Worm (Caenorhabditis elegans) whole organism, L4/young adult: ENCODE data around the gene cthd-1.
A peak's percentile ranks its signal among the peaks of the same experiment; 100 is the strongest.

ENCODE experiments used
- W03F9.2 ChIP-seq: fragments of 150-350 bp; optimal IDR thresholded peaks from 2 replicates; lab custom pipeline; 2014; ENCODE audit warnings: missing biosample characterization, missing genetic modification characterization
- dao-5 ChIP-seq: sonication (generic microtip); optimal IDR thresholded peaks from 2 replicates; lab custom pipeline; 2016; ENCODE audit warnings: missing genotype, missing genetic modification characterization, moderate library complexity, missing compliant biosample characterization
- him-1 ChIP-seq: sonication (generic microtip); optimal IDR thresholded peaks from 2 replicates; lab custom pipeline; 2016; ENCODE audit warnings: missing genotype, missing genetic modification reagents, missing genetic modification characterization, missing compliant biosample characterization

Gene cthd-1

DNA sequence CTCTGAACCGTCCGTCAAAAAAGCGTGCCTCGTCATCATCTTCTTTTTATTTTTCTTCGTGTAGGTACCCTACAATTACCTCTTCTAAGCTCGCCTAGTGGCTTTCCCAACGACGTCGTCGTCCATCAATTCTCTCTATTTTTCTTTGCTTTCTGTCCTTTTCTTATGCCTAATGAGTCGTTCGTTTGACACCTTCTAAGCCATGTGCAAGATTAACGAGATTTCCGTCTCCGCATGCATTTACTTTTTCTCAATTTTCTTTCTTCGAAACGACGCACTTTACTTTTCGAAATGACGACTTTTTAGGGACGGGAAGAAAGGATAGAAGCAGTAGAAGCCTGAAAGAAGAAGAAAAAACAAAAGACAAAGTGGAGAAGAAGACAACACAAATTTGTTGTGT lies 11.7 kb upstream of the cthd-1 start, which contains the start of gene ZK287.1:
Gene ZK287.1, plus strand, starts transcription at position 301 of the 400 bp plus-strand sequence.
- TF ChIP-seq dao-5 (tag; lab: Kevin White, UChicago) (no peak), him-1 (tag; lab: Kevin White, UChicago) (no peak), W03F9.2 (tag; lab: Kevin White, UChicago) (no peak)

ce11 chrV:9672495-9672894 lies 5.6 kb upstream of the cthd-1 start:
- TF ChIP-seq W03F9.2 (tag; lab: Kevin White, UChicago) (no peak), dao-5 (tag; lab: Kevin White, UChicago) (no peak), him-1 (tag; lab: Kevin White, UChicago) (no peak)

DNA sequence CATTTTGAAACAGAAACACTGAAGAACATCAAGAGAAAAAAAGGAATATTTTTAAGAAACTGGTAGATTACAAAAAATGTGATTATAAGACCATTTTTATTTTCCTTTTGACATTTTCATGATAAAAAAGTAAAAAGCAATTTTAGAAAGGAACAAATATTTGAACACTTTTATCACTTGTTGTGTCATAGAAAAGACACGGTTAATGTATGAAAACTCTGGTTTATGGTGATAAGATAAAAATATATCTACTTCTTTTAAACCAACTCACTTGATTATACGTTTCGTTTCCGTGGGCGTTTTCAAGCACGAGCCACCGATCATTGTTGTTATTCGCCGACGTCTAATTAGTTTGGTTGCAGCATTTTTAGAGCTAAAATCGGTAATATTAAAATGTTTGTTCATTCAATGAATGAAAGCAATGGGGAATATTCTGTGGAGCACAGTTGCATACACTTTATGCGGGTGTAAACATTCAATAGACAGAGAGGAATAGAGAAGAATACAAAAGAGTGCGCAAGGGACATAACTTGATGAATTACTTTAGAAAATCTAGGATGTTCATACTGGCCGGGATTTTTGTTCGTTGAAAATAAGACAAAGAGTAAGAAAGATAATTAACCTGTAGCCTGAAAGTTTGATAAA lies 4.8 kb upstream of the cthd-1 start, which contains the start of gene sulp-8:
Gene sulp-8, minus strand, starts transcription at position 469 of the 645 bp plus-strand sequence.
- TF ChIP-seq dao-5 (tag; lab: Kevin White, UChicago) (no peak), W03F9.2 (tag; lab: Kevin White, UChicago) (no peak), him-1 (tag; lab: Kevin White, UChicago) (no peak)

- TF ChIP-seq him-1 (tag; lab: Kevin White, UChicago) = no peak
- no peak for TF ChIP-seq dao-5 (tag; lab: Kevin White, UChicago)
- TF ChIP-seq W03F9.2 (tag; lab: Kevin White, UChicago) = no peak
Measured at ce11 chrV:9679166-9679565, 1.1 kb downstream of the cthd-1 start, which contains the start of gene ZK287.9. ZK287.9 (plus strand) TSS chrV:9679357.

- TF ChIP-seq W03F9.2 (tag; lab: Kevin White, UChicago) (no peak), dao-5 (tag; lab: Kevin White, UChicago) (no peak), him-1 (tag; lab: Kevin White, UChicago) (no peak)
Measured at ce11 chrV:9680260-9680659, 2.2 kb downstream of the cthd-1 start.

ce11 chrV:9685559-9685958 lies 7.5 kb downstream of the cthd-1 start, which contains the start of gene ZK287.4:
ZK287.4 (minus strand) TSS chrV:9685659.
- no peak for TF ChIP-seq him-1 (tag; lab: Kevin White, UChicago)

DNA sequence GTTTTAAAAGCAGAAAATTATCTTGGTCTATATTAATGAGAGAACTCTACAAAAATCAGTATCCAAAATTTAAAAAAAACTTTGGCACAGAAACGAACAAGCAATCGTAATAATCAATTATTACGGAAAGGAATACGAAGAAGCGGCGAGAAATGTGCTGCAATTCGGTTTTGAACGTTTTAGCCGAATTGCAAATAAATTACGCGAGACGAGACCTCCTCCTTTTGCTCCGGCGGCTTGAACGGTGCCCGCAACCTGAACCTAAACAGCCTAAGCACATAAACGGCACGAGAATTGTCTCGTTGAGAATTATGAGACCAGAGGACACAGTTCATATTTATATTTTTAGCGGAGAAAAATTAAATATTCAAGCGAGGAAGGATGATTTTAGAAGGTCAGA lies 11.3 kb downstream of the cthd-1 start:
- TF ChIP-seq W03F9.2 (tag; lab: Kevin White, UChicago) = no peak
- TF ChIP-seq him-1 (tag; lab: Kevin White, UChicago) = no peak
- no peak for TF ChIP-seq dao-5 (tag; lab: Kevin White, UChicago)

ce11 chrV:9690099-9690572 lies 12.1 kb downstream of the cthd-1 start, which contains the start of gene rbx-1:
rbx-1 (minus strand) TSS chrV:9690522.
- TF ChIP-seq dao-5 (tag; lab: Kevin White, UChicago) = no peak
- TF ChIP-seq W03F9.2 (tag; lab: Kevin White, UChicago) = no peak
- TF ChIP-seq him-1 (tag; lab: Kevin White, UChicago) = no peak

DNA sequence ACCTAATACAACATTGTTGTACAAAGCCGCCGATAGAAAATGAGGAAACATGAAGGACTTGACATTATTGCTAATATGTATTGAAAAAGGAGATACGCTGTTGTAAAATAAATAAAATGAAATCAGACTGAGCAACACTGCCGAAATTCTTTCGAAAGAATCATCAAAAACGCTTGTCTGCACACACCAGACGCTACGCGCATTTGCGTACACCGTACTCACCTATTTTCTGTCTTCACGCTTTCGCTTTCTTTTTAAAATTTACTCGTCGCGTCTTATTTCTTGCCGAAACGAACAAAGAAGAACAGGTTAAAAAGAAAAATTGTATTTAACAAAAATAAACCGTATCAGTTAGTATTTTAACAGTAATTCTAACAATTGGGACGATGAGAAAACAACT lies 12.7 kb downstream of the cthd-1 start:
- no peak for TF ChIP-seq him-1 (tag; lab: Kevin White, UChicago)
- peak; percentile 84 for TF ChIP-seq W03F9.2 (tag; lab: Kevin White, UChicago)

ce11 chrV:9692109-9692581 lies 14.1 kb downstream of the cthd-1 start, which contains the start of gene ztf-9:
ztf-9 (minus strand) TSS chrV:9692159.
- no peak for TF ChIP-seq W03F9.2 (tag; lab: Kevin White, UChicago)
- TF ChIP-seq him-1 (tag; lab: Kevin White, UChicago) = peak; percentile 4

ce11 chrV:9692649-9693112 lies 14.6 kb downstream of the cthd-1 start, which contains the start of gene ZK287.7:
ZK287.7 (plus strand) TSS chrV:9693062.
- TF ChIP-seq him-1 (tag; lab: Kevin White, UChicago) (no peak), W03F9.2 (tag; lab: Kevin White, UChicago) (no peak), dao-5 (tag; lab: Kevin White, UChicago) (no peak)

ce11 chrV:9696715-9697114 lies 18.6 kb downstream of the cthd-1 start, which contains the start of gene her-1:
her-1 (plus strand) TSS chrV:9697015.
- TF ChIP-seq him-1 (tag; lab: Kevin White, UChicago) (no peak), dao-5 (tag; lab: Kevin White, UChicago) (no peak), W03F9.2 (tag; lab: Kevin White, UChicago) (no peak)

- TF ChIP-seq W03F9.2 (tag; lab: Kevin White, UChicago) = no peak
- TF ChIP-seq dao-5 (tag; lab: Kevin White, UChicago) = no peak
- no peak for TF ChIP-seq him-1 (tag; lab: Kevin White, UChicago)
Measured at ce11 chrV:9699216-9699615, 21.1 kb downstream of the cthd-1 start.
